Worm (Caenorhabditis elegans) whole organism, young adult: ENCODE measurements around the gene arrd-10.

ENCODE experiments used
- C06A6.2 ChIP-seq: fragments of 200-800 bp; sonication (Bioruptor generic); conservative IDR thresholded peaks from 2 replicates; pipeline ENCODE4 v1.3.6; 2022; ENCODE audit warnings: missing genetic modification characterization, missing compliant biosample characterization
- F39B2.1 ChIP-seq: fragments of 200-800 bp; sonication (Bioruptor generic); IDR thresholded peaks from 2 replicates; pipeline ENCODE4 v1.3.6; 2022; ENCODE audit warnings: missing genetic modification reagents, missing genetic modification characterization, missing compliant biosample characterization
- F57C9.4 ChIP-seq: sonication (generic microtip); optimal IDR thresholded peaks from 2 replicates; lab custom pipeline; 2017; ENCODE audit warnings: mild to moderate bottlenecking, missing genetic modification characterization, missing compliant biosample characterization
- ama-1 ChIP-seq, 3 experiments: fragments of 150-350 bp in 1 of 3; sonication (generic microtip) in 2 of 3; optimal IDR thresholded peaks; 2 replicates each; lab custom pipeline; 2014 to 2018; ENCODE audit warnings: missing biosample characterization in 2 of 3, missing genetic modification characterization in 2 of 3, missing genetic modification reagents in 2 of 3
- athp-1 ChIP-seq: sonication (generic microtip); optimal IDR thresholded peaks from 2 replicates; lab custom pipeline; 2017; ENCODE audit warnings: mild to moderate bottlenecking, missing genetic modification characterization, missing compliant biosample characterization
- bed-1 ChIP-seq: fragments of 200-800 bp; sonication (Bioruptor generic); IDR thresholded peaks from 2 replicates; pipeline ENCODE4 v1.3.6; 2022; ENCODE audit warnings: missing genetic modification reagents, missing genetic modification characterization, missing compliant biosample characterization
- cebp-2 ChIP-seq: fragments of 200-800 bp; sonication (Bioruptor generic); IDR thresholded peaks from 2 replicates; pipeline ENCODE4 v1.3.6; 2022; ENCODE audit warnings: missing genetic modification characterization, missing compliant biosample characterization
- ceh-27 ChIP-seq: fragments of 200-800 bp; sonication (Bioruptor generic); optimal IDR thresholded peaks from 2 replicates; lab custom pipeline; 2018; ENCODE audit warnings: mild to moderate bottlenecking, missing genetic modification characterization, moderate library complexity, missing compliant biosample characterization
- dox-1 ChIP-seq: fragments of 200-800 bp; sonication (Bioruptor generic); IDR thresholded peaks from 2 replicates; pipeline ENCODE4 v1.3.6; 2022; ENCODE audit warnings: missing genetic modification reagents, missing genetic modification characterization, missing compliant biosample characterization
- dpff-1 ChIP-seq: sonication (generic microtip); optimal IDR thresholded peaks from 2 replicates; lab custom pipeline; 2017; ENCODE audit warnings: mild to moderate bottlenecking, missing genetic modification characterization, missing compliant biosample characterization
- egrh-3 ChIP-seq: fragments of 200-800 bp; sonication (Bioruptor generic); IDR thresholded peaks from 2 replicates; pipeline ENCODE4 v1.3.6; 2022; ENCODE audit warnings: missing genetic modification reagents, missing genetic modification characterization, missing compliant biosample characterization
- ets-4 ChIP-seq: fragments of 200-800 bp; sonication (Bioruptor generic); optimal IDR thresholded peaks from 2 replicates; lab custom pipeline; 2018; ENCODE audit warnings: mild to moderate bottlenecking, missing genetic modification characterization, missing compliant biosample characterization
- fkh-3 ChIP-seq: sonication (generic microtip); optimal IDR thresholded peaks from 2 replicates; lab custom pipeline; 2016; ENCODE audit warnings: mild to moderate bottlenecking, missing genetic modification characterization, missing compliant biosample characterization
- hlh-12 ChIP-seq: sonication (generic microtip); optimal IDR thresholded peaks from 2 replicates; lab custom pipeline; 2016; ENCODE audit warnings: missing genetic modification characterization, missing compliant biosample characterization
- lag-1 ChIP-seq: fragments of 200-800 bp; sonication (Bioruptor generic); IDR thresholded peaks from 2 replicates; pipeline ENCODE4 v1.3.6; 2022; ENCODE audit warnings: missing genetic modification reagents, missing genetic modification characterization, missing compliant biosample characterization
- let-526 ChIP-seq: fragments of 200-800 bp; sonication (Bioruptor generic); IDR thresholded peaks from 2 replicates; pipeline ENCODE4 v1.3.6; 2022; ENCODE audit warnings: missing genetic modification reagents, missing genetic modification characterization, missing compliant biosample characterization
- let-607 ChIP-seq, 2 experiments: fragments of 200-800 bp in 1 of 2; sonication (Bioruptor generic) in 1 of 2; sonication (generic microtip) in 1 of 2; optimal IDR thresholded peaks; 2 replicates each; lab custom pipeline; 2016 to 2018; ENCODE audit warnings: mild to moderate bottlenecking in 2 of 2, missing compliant biosample characterization in 2 of 2, missing genetic modification characterization in 2 of 2, moderate library complexity in 2 of 2, missing genotype in 1 of 2
- lin-35 ChIP-seq, 3 experiments: fragments of 150-350 bp in 2 of 3; sonication (generic microtip) in 1 of 3; optimal IDR thresholded peaks; 2 replicates each; lab custom pipeline; 2014 to 2018; ENCODE audit warnings: missing biosample characterization in 3 of 3, missing genetic modification characterization in 3 of 3, missing genetic modification reagents in 3 of 3
- lin-40 ChIP-seq: sonication (generic microtip); optimal IDR thresholded peaks from 2 replicates; lab custom pipeline; 2016; ENCODE audit warnings: missing genetic modification characterization, mild to moderate bottlenecking, missing compliant biosample characterization, missing genotype, missing genetic modification reagents
- lin-54 ChIP-seq: fragments of 200-800 bp; sonication (Bioruptor generic); optimal IDR thresholded peaks from 2 replicates; lab custom pipeline; 2018; ENCODE audit warnings: mild to moderate bottlenecking, missing genetic modification characterization, missing compliant biosample characterization
- lir-1 ChIP-seq: fragments of 200-800 bp; sonication (Bioruptor generic); conservative IDR thresholded peaks from 2 replicates; pipeline ENCODE4 v1.3.6; 2022; ENCODE audit warnings: missing genetic modification reagents, missing genetic modification characterization, missing compliant biosample characterization
- madf-10 ChIP-seq: sonication (generic microtip); optimal IDR thresholded peaks from 2 replicates; lab custom pipeline; 2016; ENCODE audit warnings: mild to moderate bottlenecking, missing genetic modification characterization, missing compliant biosample characterization
- mel-28 ChIP-seq: sonication (generic microtip); optimal IDR thresholded peaks from 2 replicates; lab custom pipeline; 2016; ENCODE audit warnings: borderline replicate concordance, mild to moderate bottlenecking, missing genetic modification characterization, missing compliant biosample characterization
- mxl-1 ChIP-seq: sonication (generic microtip); optimal IDR thresholded peaks from 2 replicates; lab custom pipeline; 2016; ENCODE audit warnings: missing genetic modification characterization, missing compliant biosample characterization
- nhr-120 ChIP-seq: fragments of 200-800 bp; sonication (Bioruptor generic); IDR thresholded peaks from 2 replicates; pipeline ENCODE4 v1.3.6; 2022; ENCODE audit warnings: missing genetic modification characterization, missing compliant biosample characterization
- nhr-80 ChIP-seq: sonication (generic microtip); optimal IDR thresholded peaks from 2 replicates; lab custom pipeline; 2016; ENCODE audit warnings: missing genetic modification characterization, missing compliant biosample characterization
- nhr-90 ChIP-seq: sonication (generic microtip); optimal IDR thresholded peaks from 2 replicates; lab custom pipeline; 2016; ENCODE audit warnings: missing genotype, mild to moderate bottlenecking, missing genetic modification characterization, missing compliant biosample characterization
- pbrm-1 ChIP-seq: fragments of 200-800 bp; sonication (Bioruptor generic); IDR thresholded peaks from 2 replicates; pipeline ENCODE4 v1.3.6; 2022; ENCODE audit warnings: missing genetic modification reagents, missing genetic modification characterization, missing compliant biosample characterization
- snpc-3.4 ChIP-seq: sonication (generic microtip); optimal IDR thresholded peaks from 2 replicates; lab custom pipeline; 2017; ENCODE audit warnings: missing genetic modification characterization, mild to moderate bottlenecking, missing compliant biosample characterization, antibody characterized with exemption, moderate library complexity, missing genotype, missing genetic modification reagents
- somi-1 ChIP-seq: fragments of 200-800 bp; sonication (Bioruptor generic); optimal IDR thresholded peaks from 2 replicates; lab custom pipeline; 2018; ENCODE audit warnings: mild to moderate bottlenecking, missing genetic modification characterization, missing compliant biosample characterization
- sptf-2 ChIP-seq: fragments of 200-800 bp; sonication (Bioruptor generic); optimal IDR thresholded peaks from 2 replicates; lab custom pipeline; 2018; ENCODE audit warnings: mild to moderate bottlenecking, missing genetic modification characterization, missing compliant biosample characterization
- unc-130 ChIP-seq: sonication (generic microtip); optimal IDR thresholded peaks from 2 replicates; lab custom pipeline; 2016; ENCODE audit warnings: missing genetic modification reagents, missing genetic modification characterization, missing compliant biosample characterization
- xnd-1 ChIP-seq: sonication (generic microtip); optimal IDR thresholded peaks from 2 replicates; lab custom pipeline; 2016; ENCODE audit warnings: missing genotype, missing genetic modification reagents, missing genetic modification characterization, missing compliant biosample characterization
- ztf-26 ChIP-seq: sonication (generic microtip); optimal IDR thresholded peaks from 2 replicates; lab custom pipeline; 2017; ENCODE audit warnings: missing genetic modification characterization, missing compliant biosample characterization
- ztf-3 ChIP-seq: fragments of 200-800 bp; sonication (Bioruptor generic); optimal IDR thresholded peaks from 2 replicates; lab custom pipeline; 2018; ENCODE audit warnings: mild to moderate bottlenecking, missing genetic modification characterization, missing compliant biosample characterization

The arrd-10 gene

DNA sequence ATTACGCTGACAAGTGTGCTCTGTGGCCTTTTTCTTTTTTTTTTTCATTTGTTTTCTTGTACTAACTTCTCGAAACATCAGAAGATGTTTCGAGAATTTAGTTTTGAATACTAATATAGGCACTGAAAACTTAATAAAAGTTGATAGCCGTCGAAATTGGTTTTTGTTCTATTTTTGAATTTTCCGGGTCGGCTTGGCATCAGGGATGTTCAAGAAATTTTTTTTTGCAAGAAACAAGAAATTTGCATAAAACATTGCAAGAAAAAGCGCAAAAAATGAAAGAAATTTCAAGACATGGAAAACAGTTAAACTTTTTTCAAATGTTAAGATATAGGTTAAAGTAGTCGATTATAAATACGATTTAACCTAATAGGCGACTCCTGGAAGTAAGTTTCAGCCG is 16.7 kb upstream of the arrd-10 start (continued):
- no peak for TF ChIP-seq bed-1 (GFP tag; lab: Robert Waterston, UW)
- no peak for TF ChIP-seq F39B2.1 (GFP tag; lab: Robert Waterston, UW)
- TF ChIP-seq ceh-27 (GFP tag; lab: Kevin White, UChicago) = no peak
- TF ChIP-seq dox-1 (GFP tag; lab: Robert Waterston, UW) = no peak
- TF ChIP-seq lin-54 (GFP tag; lab: Kevin White, UChicago) = peak; percentile 30
- TF ChIP-seq snpc-3.4 (tag; lab: Kevin White, UChicago) = peak; percentile 24
- TF ChIP-seq ztf-26 (tag; lab: Kevin White, UChicago) = no peak
- TF ChIP-seq ztf-3 (GFP tag; lab: Kevin White, UChicago) = no peak
- TF ChIP-seq, all 124 proteins: peak for 27

- TF ChIP-seq athp-1 (tag; lab: Kevin White, UChicago) (no peak), lir-1 (no peak), madf-10 (tag; lab: Kevin White, UChicago) (no peak), cebp-2 (no peak), F57C9.4 (no peak), lin-54 (GFP tag; lab: Kevin White, UChicago) (no peak), egrh-3 (GFP tag; lab: Robert Waterston, UW) (no peak), lag-1 (GFP tag; lab: Robert Waterston, UW) (no peak), dpff-1 (tag; lab: Kevin White, UChicago) (no peak), ets-4 (GFP tag; lab: Kevin White, UChicago) (no peak), hlh-12 (tag; lab: Kevin White, UChicago) (no peak), unc-130 (GFP tag; lab: Kevin White, UChicago) (no peak), mxl-1 (tag; lab: Kevin White, UChicago) (no peak)
These were observed 14.3 kb upstream of the arrd-10 start, which contains the start of gene F58G1.8 for ce11 chrII:12925551-12925950. Gene F58G1.8 (minus strand): TSS chrII:12925651.

DNA sequence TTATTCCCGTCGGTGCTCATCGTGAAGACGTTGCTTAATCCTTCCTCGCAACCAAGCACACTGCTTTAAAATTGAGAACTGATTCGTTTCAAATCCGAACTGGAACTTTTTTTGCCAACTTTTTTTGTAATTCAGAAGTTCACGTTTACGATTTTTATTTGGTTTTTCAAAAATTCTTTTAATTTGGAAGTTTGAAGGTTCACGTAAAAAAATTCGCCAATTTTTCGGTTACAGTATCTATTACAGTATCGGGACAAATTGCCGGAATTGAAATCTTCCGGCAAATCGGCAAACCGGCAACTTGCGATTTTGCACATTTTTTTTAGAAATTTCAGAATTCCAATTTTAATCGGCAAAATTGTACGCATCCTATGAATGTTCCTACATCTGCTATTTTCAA is 11.7 kb upstream of the arrd-10 start, which contains the start of gene F58G1.3:
F58G1.3 (minus strand) TSS at position 101 of the 400 bp plus-strand sequence.
- TF ChIP-seq C06A6.2 (GFP tag; lab: Robert Waterston, UW) (no peak), lin-35 (GFP tag; optimal IDR thresholded peaks at IDR 0.05; lab: Kevin White, UChicago) (no peak), sptf-2 (no peak), somi-1 (no peak), mel-28 (tag; lab: Kevin White, UChicago) (no peak), fkh-3 (no peak), ama-1 (optimal IDR thresholded peaks at IDR 0.05; lab: Kevin White, UChicago) (no peak), ama-1 (GFP tag; optimal IDR thresholded peaks at IDR 0.05; lab: Kevin White, UChicago) (no peak)

ce11 chrII:12930138-12930537 is 9.8 kb upstream of the arrd-10 start:
- no peak for TF ChIP-seq mel-28 (tag; lab: Kevin White, UChicago)
- no peak for TF ChIP-seq nhr-120 (GFP tag; lab: Robert Waterston, UW)
- peak; percentile 33 for TF ChIP-seq nhr-80

ce11 chrII:12931456-12931923 is 8.4 kb upstream of the arrd-10 start, which contains the start of gene dct-18:
Gene dct-18 (plus strand): TSS chrII:12931873.
- TF ChIP-seq lin-40 (tag; lab: Kevin White, UChicago) (no peak), xnd-1 (tag; lab: Kevin White, UChicago) (no peak), let-607 (tag; optimal IDR thresholded peaks at IDR 0.05; lab: Kevin White, UChicago) (peak; percentile 47 to 60), let-526 (GFP tag; lab: Robert Waterston, UW) (no peak), nhr-90 (no peak), nhr-80 (peak; percentile 77), ets-4 (GFP tag; lab: Kevin White, UChicago) (peak; percentile 1), pbrm-1 (GFP tag; lab: Robert Waterston, UW) (no peak)
